Worm (Caenorhabditis elegans): Measurements from ENCODE around the gene F28H7.2.

ce11 chrV:10726691-10727090 is 21.0 kb upstream of the F28H7.2 start:
- TF ChIP-seq ama-1 (optimal IDR thresholded peaks at IDR 0.05) (no peak), hmbx-1 (tag; optimal IDR thresholded peaks at IDR 0.05) (no peak), flt-1 (GFP tag; IDR thresholded peaks at IDR 0.05) (no peak), ets-7 (tag; optimal IDR thresholded peaks at IDR 0.05) (no peak), hmg-4 (GFP tag; optimal IDR thresholded peaks at IDR 0.05) (no peak), sea-1 (GFP tag; conservative IDR thresholded peaks at IDR 0.05) (no peak)
